Fruit fly (Drosophila melanogaster) whole organism, wandering third instar larva: ENCODE measurements around the gene YL-1.
A peak's percentile ranks its signal among the peaks of the same experiment; 100 is the strongest.

Experiments used
- Abd-B ChIP-seq: fragments of >200 bp; optimal IDR thresholded peaks from 2 replicates; lab custom pipeline; 2017; ENCODE audit warnings: missing biosample characterization, missing genetic modification characterization
- CG32264 ChIP-seq: fragments of 200-800 bp; sonication (Bioruptor generic); optimal IDR thresholded peaks from 2 replicates; lab custom pipeline; 2016; ENCODE audit warnings: missing biosample characterization, missing genetic modification characterization
- CG9705 ChIP-seq: fragments of 200-800 bp; sonication (Bioruptor generic); optimal IDR thresholded peaks from 2 replicates; lab custom pipeline; 2018; ENCODE audit warnings: missing biosample characterization, mild to moderate bottlenecking, missing genetic modification characterization
- CrebA ChIP-seq: fragments of 200-800 bp; sonication (Bioruptor generic); optimal IDR thresholded peaks from 2 replicates; lab custom pipeline; 2016; ENCODE audit warnings: missing biosample characterization, mild to moderate bottlenecking, missing genetic modification characterization, borderline replicate concordance
- Dfd ChIP-seq: fragments of >200 bp; optimal IDR thresholded peaks from 2 replicates; lab custom pipeline; 2017; ENCODE audit warnings: missing biosample characterization, missing genetic modification characterization
- Dif ChIP-seq: fragments of 200-275, 200-300 bp; sonication (Bioruptor generic); optimal IDR thresholded peaks from 2 replicates; lab custom pipeline; 2018; ENCODE audit warnings: missing biosample characterization, missing genetic modification characterization; ENCODE audit not compliant: partially characterized antibody
- GATAd ChIP-seq: sonication (Bioruptor generic); optimal IDR thresholded peaks from 2 replicates; lab custom pipeline; 2016; ENCODE audit warnings: missing biosample characterization, missing genetic modification characterization
- Hnf4 ChIP-seq: fragments of 200-800 bp; sonication (Bioruptor generic); optimal IDR thresholded peaks from 2 replicates; lab custom pipeline; 2016; ENCODE audit warnings: missing biosample characterization, mild to moderate bottlenecking, missing genetic modification characterization
- Hr78 ChIP-seq: fragments of >200 bp; optimal IDR thresholded peaks from 2 replicates; lab custom pipeline; 2017; ENCODE audit warnings: missing biosample characterization, missing genetic modification characterization
- Hr83 ChIP-seq: fragments of 200-300 bp; sonication (Bioruptor generic); optimal IDR thresholded peaks from 2 replicates; lab custom pipeline; 2016; ENCODE audit warnings: missing biosample characterization, mild to moderate bottlenecking, missing genetic modification characterization, moderate library complexity; ENCODE audit not compliant: poor library complexity, severe bottlenecking
- Jra ChIP-seq: sonication (Bioruptor generic); optimal IDR thresholded peaks from 2 replicates; lab custom pipeline; 2016; ENCODE audit warnings: missing biosample characterization, missing genetic modification characterization
- Mio ChIP-seq: sonication (Bioruptor generic); optimal IDR thresholded peaks from 2 replicates; lab custom pipeline; 2016; ENCODE audit warnings: missing biosample characterization, missing genetic modification characterization
- Myc ChIP-seq: fragments of >200 bp; optimal IDR thresholded peaks from 2 replicates; lab custom pipeline; 2017
- N ChIP-seq: fragments of >200 bp; optimal IDR thresholded peaks from 2 replicates; lab custom pipeline; 2018; ENCODE audit warnings: missing biosample characterization, missing external identifiers, missing genetic modification characterization
- OdsH ChIP-seq: fragments of 200-800 bp; sonication (Bioruptor generic); optimal IDR thresholded peaks from 2 replicates; lab custom pipeline; 2016; ENCODE audit warnings: missing biosample characterization, mild to moderate bottlenecking, missing genetic modification characterization
- Rel ChIP-seq, 2 experiments: fragments of 200-800 bp; sonication (Bioruptor generic) in 1 of 2; optimal IDR thresholded peaks; 2 replicates in 1 of 2; 3 replicates in 1 of 2; lab custom pipeline; 2016 to 2019; ENCODE audit warnings: mild to moderate bottlenecking in 2 of 2, missing biosample characterization in 2 of 2, missing genetic modification characterization in 2 of 2, moderate library complexity in 1 of 2
- Sp1 ChIP-seq: fragments of 200-800 bp; sonication (Bioruptor generic); optimal IDR thresholded peaks from 3 replicates; lab custom pipeline; 2019; ENCODE audit warnings: missing biosample characterization, mild to moderate bottlenecking, missing genetic modification characterization, moderate library complexity
- Vsx2 ChIP-seq: fragments of 200-300, 225-300 bp; sonication (Bioruptor generic); optimal IDR thresholded peaks from 2 replicates; lab custom pipeline; 2018; ENCODE audit warnings: missing biosample characterization, missing genetic modification characterization; ENCODE audit not compliant: partially characterized antibody
- br ChIP-seq: fragments of 200-800 bp; sonication (Bioruptor generic); optimal IDR thresholded peaks from 2 replicates; lab custom pipeline; 2016; ENCODE audit warnings: missing biosample characterization, missing genetic modification characterization
- brk ChIP-seq: fragments of 200-800 bp; sonication (Bioruptor generic); optimal IDR thresholded peaks from 2 replicates; lab custom pipeline; 2016; ENCODE audit warnings: missing biosample characterization, mild to moderate bottlenecking, missing genetic modification characterization
- dmrt93B ChIP-seq: fragments of 200-800 bp; sonication (Bioruptor generic); optimal IDR thresholded peaks from 2 replicates; lab custom pipeline; 2018; ENCODE audit warnings: missing biosample characterization, mild to moderate bottlenecking, missing genetic modification characterization
- dsf ChIP-seq: sonication (Bioruptor generic); optimal IDR thresholded peaks from 2 replicates; lab custom pipeline; 2016; ENCODE audit warnings: missing biosample characterization, missing genetic modification characterization, borderline replicate concordance
- ey ChIP-seq: fragments of 200-800 bp; sonication (Bioruptor generic); optimal IDR thresholded peaks from 2 replicates; lab custom pipeline; 2016; ENCODE audit warnings: missing biosample characterization, missing genetic modification characterization
- foxo ChIP-seq, 2 experiments: fragments of 200-800 bp; sonication (Bioruptor generic); optimal IDR thresholded peaks; 2 replicates in 1 of 2; 3 replicates in 1 of 2; lab custom pipeline; 2016 to 2017; ENCODE audit warnings: missing biosample characterization in 2 of 2, missing genetic modification characterization in 2 of 2
- fru ChIP-seq: fragments of 200-800 bp; sonication (Bioruptor generic); optimal IDR thresholded peaks from 3 replicates; lab custom pipeline; 2016; ENCODE audit warnings: missing biosample characterization, mild to moderate bottlenecking, missing genetic modification characterization
- h ChIP-seq: fragments of 200-800 bp; sonication (Bioruptor generic); optimal IDR thresholded peaks from 3 replicates; lab custom pipeline; 2016; ENCODE audit warnings: missing biosample characterization, mild to moderate bottlenecking, missing genetic modification characterization
- lola ChIP-seq: fragments of >200 bp; optimal IDR thresholded peaks from 2 replicates; lab custom pipeline; 2017; ENCODE audit warnings: missing biosample characterization, missing genetic modification characterization
- pan ChIP-seq: fragments of >200 bp; optimal IDR thresholded peaks from 2 replicates; lab custom pipeline; 2017
- rgr ChIP-seq: fragments of 200-800 bp; sonication (Bioruptor generic); optimal IDR thresholded peaks from 3 replicates; lab custom pipeline; 2016; ENCODE audit warnings: missing biosample characterization, mild to moderate bottlenecking, missing genetic modification characterization
- sage ChIP-seq: fragments of 200-800 bp; sonication (Bioruptor generic); optimal IDR thresholded peaks from 2 replicates; lab custom pipeline; 2016; ENCODE audit warnings: missing biosample characterization, mild to moderate bottlenecking, missing genetic modification characterization
- sv ChIP-seq: fragments of 200-800 bp; sonication (Bioruptor generic); optimal IDR thresholded peaks from 3 replicates; lab custom pipeline; 2016; ENCODE audit warnings: missing biosample characterization, missing genetic modification characterization
- usp ChIP-seq: fragments of >200 bp; optimal IDR thresholded peaks from 2 replicates; lab custom pipeline; 2017; ENCODE audit warnings: missing biosample characterization, missing genetic modification characterization
- woc ChIP-seq: sonication (Bioruptor generic); optimal IDR thresholded peaks from 2 replicates; lab custom pipeline; 2016; ENCODE audit warnings: missing biosample characterization, mild to moderate bottlenecking, missing genetic modification characterization

Gene YL-1

dm6 chr2L:10970134-10970533, at the start of gene YL-1, which contains the start of gene Tmem214:
Gene YL-1, plus strand, starts transcription at chr2L:10970443.
Gene Tmem214, minus strand, starts transcription at chr2L:10970275.
- TF ChIP-seq h = peak; percentile 2
- peak; percentile 16 for TF ChIP-seq Myc (lab: Kevin White, UChicago)
- peak; percentile 8 for TF ChIP-seq Sp1 (GFP tag; lab: Kevin White, UChicago)
- TF ChIP-seq Rel (GFP tag; optimal IDR thresholded peaks at IDR 0.05; lab: Kevin White, UChicago) = no peak
- peak; percentile 33 for TF ChIP-seq Rel (tag; optimal IDR thresholded peaks at IDR 0.05; lab: Kevin White, UChicago)
- TF ChIP-seq CG9705 (GFP tag; lab: Kevin White, UChicago) = no peak
- TF ChIP-seq Hnf4 (GFP tag; lab: Kevin White, UChicago) = peak; percentile 28
- no peak for TF ChIP-seq pan
- TF ChIP-seq usp (GFP tag; lab: Kevin White, UChicago) = no peak
- TF ChIP-seq, all 38 proteins: peak for 5

dm6 chr2L:10936362-10936761, 33.9 kb upstream of the YL-1 start, which contains the start of gene CG14072:
Gene CG14072, plus strand, starts transcription at chr2L:10936662.
- TF ChIP-seq Hnf4 (GFP tag; lab: Kevin White, UChicago) (no peak), CrebA (no peak), Sp1 (GFP tag; lab: Kevin White, UChicago) (no peak), sv (GFP tag; lab: Kevin White, UChicago) (no peak), ey (GFP tag; lab: Kevin White, UChicago) (no peak), Dif (GFP tag; lab: Kevin White, UChicago) (no peak), Myc (lab: Kevin White, UChicago) (no peak), h (no peak)

- TF ChIP-seq Rel (GFP tag; optimal IDR thresholded peaks at IDR 0.05; lab: Kevin White, UChicago) = no peak
- TF ChIP-seq Rel (tag; optimal IDR thresholded peaks at IDR 0.05; lab: Kevin White, UChicago) = no peak
- TF ChIP-seq fru (GFP tag; lab: Kevin White, UChicago) = no peak
- no peak for TF ChIP-seq CrebA
- TF ChIP-seq dmrt93B (GFP tag; lab: Kevin White, UChicago) = no peak
- no peak for TF ChIP-seq GATAd
- TF ChIP-seq Jra (GFP tag; lab: Kevin White, UChicago) = no peak
- TF ChIP-seq Hnf4 (GFP tag; lab: Kevin White, UChicago) = no peak
- no peak for TF ChIP-seq Myc (lab: Kevin White, UChicago)
Observed at dm6 chr2L:10940196-10940595, 30.0 kb upstream of the YL-1 start.

dm6 chr2L:10963979-10964378, 6.3 kb upstream of the YL-1 start, which contains the start of gene dpr2:
Gene dpr2, minus strand, starts transcription at chr2L:10964153.
- TF ChIP-seq Dfd (GFP tag; lab: Kevin White, UChicago) = no peak
- TF ChIP-seq Hr83 (GFP tag; lab: Kevin White, UChicago) = no peak
- TF ChIP-seq usp (GFP tag; lab: Kevin White, UChicago) = no peak
- TF ChIP-seq dsf = no peak
- TF ChIP-seq CG9705 (GFP tag; lab: Kevin White, UChicago) = no peak
- TF ChIP-seq sv (GFP tag; lab: Kevin White, UChicago) = no peak
- no peak for TF ChIP-seq Vsx2
- TF ChIP-seq Jra (GFP tag; lab: Kevin White, UChicago) = no peak
- no peak for TF ChIP-seq Dif (GFP tag; lab: Kevin White, UChicago)
- no peak for TF ChIP-seq foxo (GFP tag; optimal IDR thresholded peaks at IDR 0.05; lab: Kevin White, UChicago)
- no peak for TF ChIP-seq Mio
- TF ChIP-seq Rel (GFP tag; optimal IDR thresholded peaks at IDR 0.05; lab: Kevin White, UChicago) = no peak
- TF ChIP-seq Rel (tag; optimal IDR thresholded peaks at IDR 0.05; lab: Kevin White, UChicago) = no peak

dm6 chr2L:10964493-10964892, 5.8 kb upstream of the YL-1 start:
- TF ChIP-seq Hr78 (GFP tag; lab: Kevin White, UChicago) (no peak), Vsx2 (no peak), sage (GFP tag; lab: Kevin White, UChicago) (no peak), Hnf4 (GFP tag; lab: Kevin White, UChicago) (no peak), Myc (lab: Kevin White, UChicago) (peak; percentile 66), brk (GFP tag; lab: Kevin White, UChicago) (no peak), CG9705 (GFP tag; lab: Kevin White, UChicago) (no peak), dsf (no peak)

dm6 chr2L:10965962-10966361, 4.3 kb upstream of the YL-1 start:
- TF ChIP-seq N (GFP tag; lab: Kevin White, UChicago) = no peak
- TF ChIP-seq CrebA = no peak
- no peak for TF ChIP-seq lola (GFP tag; lab: Kevin White, UChicago)
- no peak for TF ChIP-seq woc
- TF ChIP-seq Hr78 (GFP tag; lab: Kevin White, UChicago) = no peak
- no peak for TF ChIP-seq brk (GFP tag; lab: Kevin White, UChicago)
- no peak for TF ChIP-seq sage (GFP tag; lab: Kevin White, UChicago)
- TF ChIP-seq br (GFP tag; lab: Kevin White, UChicago) = no peak
- TF ChIP-seq fru (GFP tag; lab: Kevin White, UChicago) = no peak
- no peak for TF ChIP-seq Abd-B (GFP tag; lab: Kevin White, UChicago)
- TF ChIP-seq usp (GFP tag; lab: Kevin White, UChicago) = no peak
- no peak for TF ChIP-seq Hr83 (GFP tag; lab: Kevin White, UChicago)
- TF ChIP-seq rgr (GFP tag; lab: Kevin White, UChicago) = no peak
- TF ChIP-seq CG32264 (GFP tag; lab: Kevin White, UChicago) = no peak
- TF ChIP-seq h = no peak
- TF ChIP-seq OdsH (GFP tag; lab: Kevin White, UChicago) = no peak
- TF ChIP-seq Myc (lab: Kevin White, UChicago) = no peak
